Worm (Caenorhabditis elegans) whole organism, late embryonic: ENCODE results near the gene ZK813.6.
A peak's percentile ranks its signal among the peaks of the same experiment; 100 is the strongest.

Source experiments
- C08G9.2 ChIP-seq: sonication (generic microtip); optimal IDR thresholded peaks from 2 replicates; lab custom pipeline; 2016; ENCODE audit warnings: mild to moderate bottlenecking, missing genetic modification characterization, moderate library complexity, missing compliant biosample characterization
- K02D7.2 ChIP-seq: sonication (generic microtip); optimal IDR thresholded peaks from 2 replicates; lab custom pipeline; 2017; ENCODE audit warnings: mild to moderate bottlenecking, missing genetic modification characterization, missing compliant biosample characterization
- ahr-1 ChIP-seq: sonication (generic microtip); optimal IDR thresholded peaks from 2 replicates; lab custom pipeline; 2016; ENCODE audit warnings: missing genetic modification characterization, missing compliant biosample characterization
- ama-1 ChIP-seq: fragments of 150-350 bp; optimal IDR thresholded peaks from 2 replicates; lab custom pipeline; 2014
- ceh-14 ChIP-seq: sonication (generic microtip); optimal IDR thresholded peaks from 2 replicates; lab custom pipeline; 2016; ENCODE audit warnings: missing genotype, missing genetic modification characterization, missing compliant biosample characterization
- ceh-18 ChIP-seq: sonication (generic microtip); optimal IDR thresholded peaks from 2 replicates; lab custom pipeline; 2016; ENCODE audit warnings: missing genetic modification characterization, missing compliant biosample characterization
- ceh-19 ChIP-seq: fragments of 200-800 bp; sonication (Bioruptor generic); optimal IDR thresholded peaks from 2 replicates; lab custom pipeline; 2018; ENCODE audit warnings: mild to moderate bottlenecking, missing genetic modification characterization, missing compliant biosample characterization
- ceh-2 ChIP-seq: sonication (generic microtip); optimal IDR thresholded peaks from 2 replicates; lab custom pipeline; 2016; ENCODE audit warnings: missing genotype, missing genetic modification characterization, missing compliant biosample characterization
- ceh-24 ChIP-seq: sonication (generic microtip); optimal IDR thresholded peaks from 2 replicates; lab custom pipeline; 2016; ENCODE audit warnings: mild to moderate bottlenecking, missing genetic modification characterization, missing compliant biosample characterization
- ceh-31 ChIP-seq: sonication (generic microtip); optimal IDR thresholded peaks from 2 replicates; lab custom pipeline; 2016; ENCODE audit warnings: missing genetic modification characterization, missing compliant biosample characterization
- ceh-34 ChIP-seq: sonication (generic microtip); optimal IDR thresholded peaks from 2 replicates; lab custom pipeline; 2016; ENCODE audit warnings: mild to moderate bottlenecking, missing genetic modification characterization, missing compliant biosample characterization
- ceh-45 ChIP-seq: fragments of 200-800 bp; sonication (Bioruptor generic); IDR thresholded peaks from 2 replicates; pipeline ENCODE4 v1.3.6; 2022; ENCODE audit warnings: missing genetic modification reagents, missing genetic modification characterization, missing compliant biosample characterization
- ceh-48 ChIP-seq: sonication (generic microtip); optimal IDR thresholded peaks from 2 replicates; lab custom pipeline; 2016; ENCODE audit warnings: missing genetic modification characterization, inconsistent platforms, missing compliant biosample characterization
- ceh-6 ChIP-seq: fragments of 200-800 bp; sonication (Bioruptor generic); optimal IDR thresholded peaks from 2 replicates; lab custom pipeline; 2018; ENCODE audit warnings: mild to moderate bottlenecking, missing genetic modification characterization, missing compliant biosample characterization
- dmd-4 ChIP-seq: sonication (generic microtip); optimal IDR thresholded peaks from 2 replicates; lab custom pipeline; 2016; ENCODE audit warnings: borderline replicate concordance, missing genetic modification characterization, missing compliant biosample characterization
- dve-1 ChIP-seq: sonication (generic microtip); optimal IDR thresholded peaks from 2 replicates; lab custom pipeline; 2017; ENCODE audit warnings: antibody characterized with exemption, mild to moderate bottlenecking, missing genetic modification characterization, missing compliant biosample characterization
- elt-2 ChIP-seq: sonication (generic microtip); optimal IDR thresholded peaks from 2 replicates; lab custom pipeline; 2016; ENCODE audit warnings: missing genetic modification reagents, missing genetic modification characterization, missing compliant biosample characterization
- fax-1 ChIP-seq: sonication (generic microtip); optimal IDR thresholded peaks from 2 replicates; lab custom pipeline; 2016; ENCODE audit warnings: missing genotype, missing genetic modification characterization, missing compliant biosample characterization
- fkh-10 ChIP-seq: fragments of 150-350 bp; optimal IDR thresholded peaks from 2 replicates; lab custom pipeline; 2014; ENCODE audit warnings: missing biosample characterization, missing genetic modification reagents, missing genetic modification characterization
- hlh-6 ChIP-seq: sonication (generic microtip); optimal IDR thresholded peaks from 2 replicates; lab custom pipeline; 2016; ENCODE audit warnings: missing genotype, missing genetic modification characterization, missing compliant biosample characterization
- hlh-8 ChIP-seq: sonication (generic microtip); optimal IDR thresholded peaks from 2 replicates; lab custom pipeline; 2016; ENCODE audit warnings: missing genotype, missing genetic modification characterization, missing compliant biosample characterization
- lim-6 ChIP-seq: sonication (generic microtip); optimal IDR thresholded peaks from 2 replicates; lab custom pipeline; 2016; ENCODE audit warnings: missing genetic modification characterization, missing compliant biosample characterization
- madf-2 ChIP-seq: sonication (generic microtip); optimal IDR thresholded peaks from 2 replicates; lab custom pipeline; 2017; ENCODE audit warnings: missing genetic modification characterization, missing compliant biosample characterization
- nfya-1 ChIP-seq: sonication (generic microtip); optimal IDR thresholded peaks from 2 replicates; lab custom pipeline; 2017; ENCODE audit warnings: missing genetic modification characterization, mild to moderate bottlenecking, missing compliant biosample characterization, antibody characterized with exemption, moderate library complexity
- nhr-11 ChIP-seq: fragments of 150-350 bp; optimal IDR thresholded peaks from 2 replicates; lab custom pipeline; 2014; ENCODE audit warnings: missing biosample characterization, missing genetic modification characterization
- nhr-232 ChIP-seq: sonication (generic microtip); optimal IDR thresholded peaks from 2 replicates; lab custom pipeline; 2016; ENCODE audit warnings: missing genetic modification characterization, missing compliant biosample characterization
- npax-4 ChIP-seq: sonication (generic microtip); optimal IDR thresholded peaks from 2 replicates; lab custom pipeline; 2016; ENCODE audit warnings: missing genetic modification characterization, missing compliant biosample characterization
- pax-1 ChIP-seq: fragments of 150-350 bp; optimal IDR thresholded peaks from 2 replicates; lab custom pipeline; 2014; ENCODE audit warnings: missing biosample characterization, missing genetic modification characterization
- pha-2 ChIP-seq: sonication (generic microtip); optimal IDR thresholded peaks from 2 replicates; lab custom pipeline; 2017; ENCODE audit warnings: mild to moderate bottlenecking, missing genetic modification characterization, missing compliant biosample characterization
- pha-4 ChIP-seq: fragments of 150-350 bp; optimal IDR thresholded peaks from 2 replicates; lab custom pipeline; 2018; ENCODE audit warnings: missing biosample characterization, missing genetic modification reagents, missing genetic modification characterization
- pros-1 ChIP-seq: fragments of 150-350 bp; optimal IDR thresholded peaks from 2 replicates; lab custom pipeline; 2014; ENCODE audit warnings: missing biosample characterization, missing genetic modification reagents, missing genetic modification characterization
- rnt-1 ChIP-seq: sonication (generic microtip); optimal IDR thresholded peaks from 2 replicates; lab custom pipeline; 2016; ENCODE audit warnings: missing genetic modification characterization, missing compliant biosample characterization
- sdc-2 ChIP-seq: sonication (generic microtip); optimal IDR thresholded peaks from 2 replicates; lab custom pipeline; 2016; ENCODE audit warnings: missing genotype, missing genetic modification characterization, missing compliant biosample characterization
- syd-9 ChIP-seq: sonication (generic microtip); optimal IDR thresholded peaks from 2 replicates; lab custom pipeline; 2016; ENCODE audit warnings: mild to moderate bottlenecking, missing genetic modification characterization, moderate library complexity, missing compliant biosample characterization
- tbx-2 ChIP-seq: sonication (generic microtip); optimal IDR thresholded peaks from 2 replicates; lab custom pipeline; 2016; ENCODE audit warnings: missing genetic modification characterization, missing compliant biosample characterization
- tbx-7 ChIP-seq: sonication (generic microtip); optimal IDR thresholded peaks from 2 replicates; lab custom pipeline; 2016; ENCODE audit warnings: missing genotype, missing genetic modification characterization, missing compliant biosample characterization
- unc-3 ChIP-seq, 2 experiments: fragments of 200-800 bp in 1 of 2; sonication (Bioruptor generic) in 1 of 2; sonication (generic microtip) in 1 of 2; conservative IDR thresholded peaks in 1 of 2; optimal IDR thresholded peaks in 1 of 2; 2 replicates each; pipeline versions ENCODE4 v1.3.6 to Lab custom; 2016 to 2022; ENCODE audit warnings: missing compliant biosample characterization in 2 of 2, missing genetic modification characterization in 2 of 2, missing genetic modification reagents in 1 of 2
- unc-42 ChIP-seq: sonication (generic microtip); optimal IDR thresholded peaks from 2 replicates; lab custom pipeline; 2016; ENCODE audit warnings: missing genotype, missing genetic modification characterization, missing compliant biosample characterization
- zip-5 ChIP-seq: sonication (generic microtip); optimal IDR thresholded peaks from 2 replicates; lab custom pipeline; 2016; ENCODE audit warnings: missing genetic modification characterization, missing compliant biosample characterization

Gene ZK813.6

ce11 chrX:3401701-3402100, 22.9 kb upstream of the ZK813.6 start, which contains the start of gene C04F6.9:
TSS of gene C04F6.9 (plus strand) at chrX:3402001.
- no peak for TF ChIP-seq ceh-34 (tag; lab: Kevin White, UChicago)
- no peak for TF ChIP-seq pax-1 (tag; lab: Kevin White, UChicago)
- TF ChIP-seq sdc-2, result no peak
- no peak for TF ChIP-seq ceh-19 (GFP tag; lab: Kevin White, UChicago)
- no peak for TF ChIP-seq npax-4 (tag; lab: Kevin White, UChicago)
- TF ChIP-seq rnt-1 (tag; lab: Kevin White, UChicago), result no peak
- TF ChIP-seq ceh-24 (tag; lab: Kevin White, UChicago), result no peak
- TF ChIP-seq hlh-8 (tag; lab: Kevin White, UChicago), result no peak
- TF ChIP-seq ama-1, result no peak
- TF ChIP-seq, all 69 proteins: peak for 0

- TF ChIP-seq pha-2 (tag; lab: Kevin White, UChicago) (no peak), hlh-6 (no peak), dmd-4 (no peak), madf-2 (tag; lab: Kevin White, UChicago) (no peak), fkh-10 (GFP tag; lab: Kevin White, UChicago) (no peak), unc-42 (tag; lab: Kevin White, UChicago) (no peak), tbx-7 (tag; lab: Kevin White, UChicago) (no peak), nhr-11 (tag; lab: Kevin White, UChicago) (no peak), sdc-2 (no peak), ceh-6 (GFP tag; lab: Kevin White, UChicago) (no peak), elt-2 (tag; lab: Kevin White, UChicago) (no peak), zip-5 (tag; lab: Kevin White, UChicago) (no peak)
These were observed 21.4 kb upstream of the ZK813.6 start, which contains the start of gene vit-5 for ce11 chrX:3403195-3403594. TSS of gene vit-5 (plus strand) at chrX:3403471.

ce11 chrX:3408717-3409303, 15.8 kb upstream of the ZK813.6 start:
- TF ChIP-seq ceh-34 (tag; lab: Kevin White, UChicago) (no peak), ceh-31 (tag; lab: Kevin White, UChicago) (no peak), pax-1 (tag; lab: Kevin White, UChicago) (no peak), unc-3 (GFP tag; conservative IDR thresholded peaks at IDR 0.05; lab: Robert Waterston, UW) (no peak), unc-3 (tag; optimal IDR thresholded peaks at IDR 0.05; lab: Kevin White, UChicago) (no peak), ceh-14 (no peak), sdc-2 (no peak), fax-1 (no peak), dve-1 (tag; lab: Kevin White, UChicago) (no peak), lim-6 (no peak), elt-2 (tag; lab: Kevin White, UChicago) (no peak), madf-2 (tag; lab: Kevin White, UChicago) (no peak), syd-9 (tag; lab: Kevin White, UChicago) (no peak)

- TF ChIP-seq tbx-2 (tag; lab: Kevin White, UChicago) (peak; percentile 25), ceh-2 (peak; percentile 16), K02D7.2 (no peak), C08G9.2 (tag; lab: Kevin White, UChicago) (peak; percentile 13), ceh-31 (tag; lab: Kevin White, UChicago) (peak; percentile 6)
These were observed 13.0 kb upstream of the ZK813.6 start, which contains the start of gene unc-78 for ce11 chrX:3411565-3412022. TSS of gene unc-78 (minus strand) at chrX:3411615.

ce11 chrX:3414660-3415144, 9.9 kb upstream of the ZK813.6 start, which contains the start of gene dhs-27:
TSS of gene dhs-27 (minus strand) at chrX:3414710.
- TF ChIP-seq ceh-48 (tag; lab: Kevin White, UChicago) (no peak), nhr-232 (no peak), unc-3 (GFP tag; conservative IDR thresholded peaks at IDR 0.05; lab: Robert Waterston, UW) (no peak), unc-3 (tag; optimal IDR thresholded peaks at IDR 0.05; lab: Kevin White, UChicago) (no peak), dve-1 (tag; lab: Kevin White, UChicago) (no peak), pros-1 (tag; lab: Kevin White, UChicago) (no peak), nfya-1 (tag; lab: Kevin White, UChicago) (no peak), tbx-2 (tag; lab: Kevin White, UChicago) (no peak), ceh-31 (tag; lab: Kevin White, UChicago) (no peak), ceh-18 (no peak), tbx-7 (tag; lab: Kevin White, UChicago) (no peak), ceh-45 (GFP tag; lab: Robert Waterston, UW) (no peak), ahr-1 (tag; lab: Kevin White, UChicago) (no peak), ceh-6 (GFP tag; lab: Kevin White, UChicago) (no peak), pha-4 (tag; lab: Kevin White, UChicago) (no peak)
